Worm (Caenorhabditis elegans) whole organism, young adult: ENCODE measurements around the gene sec-24.1.

Experiments used
- B0035.1 ChIP-seq: sonication (generic microtip); optimal IDR thresholded peaks from 2 replicates; lab custom pipeline; 2016; ENCODE audit warnings: missing genetic modification characterization, mild to moderate bottlenecking, missing compliant biosample characterization, missing genotype, missing genetic modification reagents
- F23B12.7 ChIP-seq: sonication (generic microtip); optimal IDR thresholded peaks from 2 replicates; lab custom pipeline; 2017; ENCODE audit warnings: missing genetic modification characterization, mild to moderate bottlenecking, missing compliant biosample characterization, antibody characterized with exemption, moderate library complexity; ENCODE audit not compliant: insufficient read depth
- F39B2.1 ChIP-seq: fragments of 200-800 bp; sonication (Bioruptor generic); IDR thresholded peaks from 2 replicates; pipeline ENCODE4 v1.3.6; 2022; ENCODE audit warnings: missing genetic modification reagents, missing genetic modification characterization, missing compliant biosample characterization
- F52B5.7 ChIP-seq: sonication (generic microtip); optimal IDR thresholded peaks from 2 replicates; lab custom pipeline; 2016; ENCODE audit warnings: mild to moderate bottlenecking, missing genetic modification characterization, missing compliant biosample characterization
- F57C9.4 ChIP-seq: sonication (generic microtip); optimal IDR thresholded peaks from 2 replicates; lab custom pipeline; 2017; ENCODE audit warnings: mild to moderate bottlenecking, missing genetic modification characterization, missing compliant biosample characterization
- Y53G8AR.9 ChIP-seq: fragments of 200-800 bp; sonication (Bioruptor generic); conservative IDR thresholded peaks from 2 replicates; pipeline ENCODE4 v1.3.6; 2022; ENCODE audit warnings: missing genetic modification reagents, missing genetic modification characterization, missing compliant biosample characterization
- ZK185.1 ChIP-seq: sonication (generic microtip); optimal IDR thresholded peaks from 2 replicates; lab custom pipeline; 2016; ENCODE audit warnings: mild to moderate bottlenecking, missing genetic modification characterization, missing compliant biosample characterization; ENCODE audit not compliant: poor library complexity, severe bottlenecking
- aptf-2 ChIP-seq: fragments of 200-800 bp; sonication (Bioruptor generic); conservative IDR thresholded peaks from 2 replicates; pipeline ENCODE4 v1.3.6; 2022; ENCODE audit warnings: missing genetic modification reagents, missing genetic modification characterization, missing compliant biosample characterization
- aptf-3 ChIP-seq: fragments of 200-800 bp; sonication (Bioruptor generic); IDR thresholded peaks from 2 replicates; pipeline ENCODE4 v1.3.6; 2022; ENCODE audit warnings: missing genetic modification characterization, missing compliant biosample characterization
- atf-7 ChIP-seq: sonication (generic microtip); optimal IDR thresholded peaks from 2 replicates; lab custom pipeline; 2017; ENCODE audit warnings: mild to moderate bottlenecking, missing genetic modification characterization, missing compliant biosample characterization
- cebp-2 ChIP-seq: fragments of 200-800 bp; sonication (Bioruptor generic); IDR thresholded peaks from 2 replicates; pipeline ENCODE4 v1.3.6; 2022; ENCODE audit warnings: missing genetic modification characterization, missing compliant biosample characterization
- dpl-1 ChIP-seq: fragments of 150-350 bp; optimal IDR thresholded peaks from 2 replicates; lab custom pipeline; 2014; ENCODE audit warnings: missing biosample characterization, missing genetic modification reagents, missing genetic modification characterization
- egrh-3 ChIP-seq: fragments of 200-800 bp; sonication (Bioruptor generic); IDR thresholded peaks from 2 replicates; pipeline ENCODE4 v1.3.6; 2022; ENCODE audit warnings: missing genetic modification reagents, missing genetic modification characterization, missing compliant biosample characterization
- ekl-4 ChIP-seq: fragments of 200-800 bp; sonication (Bioruptor generic); IDR thresholded peaks from 2 replicates; pipeline ENCODE4 v1.3.6; 2022; ENCODE audit warnings: missing genetic modification reagents, missing genetic modification characterization, missing compliant biosample characterization
- him-1 ChIP-seq: sonication (generic microtip); optimal IDR thresholded peaks from 2 replicates; lab custom pipeline; 2016; ENCODE audit warnings: missing genotype, missing genetic modification reagents, missing genetic modification characterization, missing compliant biosample characterization
- hlh-26 ChIP-seq: fragments of 200-800 bp; sonication (Bioruptor generic); conservative IDR thresholded peaks from 2 replicates; pipeline ENCODE4 v1.3.6; 2022; ENCODE audit warnings: missing genetic modification reagents, missing genetic modification characterization, missing compliant biosample characterization
- hsf-1 ChIP-seq: fragments of 200-800 bp; sonication (Bioruptor generic); IDR thresholded peaks from 2 replicates; pipeline ENCODE4 v1.3.6; 2022; ENCODE audit warnings: missing genetic modification reagents, missing genetic modification characterization, missing compliant biosample characterization
- lag-1 ChIP-seq: fragments of 200-800 bp; sonication (Bioruptor generic); IDR thresholded peaks from 2 replicates; pipeline ENCODE4 v1.3.6; 2022; ENCODE audit warnings: missing genetic modification reagents, missing genetic modification characterization, missing compliant biosample characterization
- let-607 ChIP-seq, 2 experiments: fragments of 200-800 bp in 1 of 2; sonication (Bioruptor generic) in 1 of 2; sonication (generic microtip) in 1 of 2; optimal IDR thresholded peaks; 2 replicates each; lab custom pipeline; 2016 to 2018; ENCODE audit warnings: mild to moderate bottlenecking in 2 of 2, missing compliant biosample characterization in 2 of 2, missing genetic modification characterization in 2 of 2, moderate library complexity in 2 of 2, missing genotype in 1 of 2
- lin-26 ChIP-seq: fragments of 200-800 bp; sonication (Bioruptor generic); IDR thresholded peaks from 2 replicates; pipeline ENCODE4 v1.3.6; 2022; ENCODE audit warnings: missing genetic modification reagents, missing genetic modification characterization, missing compliant biosample characterization
- lsl-1 ChIP-seq: fragments of 200-800 bp; sonication (Bioruptor generic); optimal IDR thresholded peaks from 2 replicates; lab custom pipeline; 2018; ENCODE audit warnings: mild to moderate bottlenecking, missing genetic modification characterization, moderate library complexity, missing compliant biosample characterization
- madf-6 ChIP-seq: fragments of 200-800 bp; sonication (Bioruptor generic); IDR thresholded peaks from 2 replicates; pipeline ENCODE4 v1.3.6; 2022; ENCODE audit warnings: missing genetic modification reagents, missing genetic modification characterization, missing compliant biosample characterization
- mcd-1 ChIP-seq: fragments of 200-800 bp; sonication (Bioruptor generic); IDR thresholded peaks from 2 replicates; pipeline ENCODE4 v1.3.6; 2022; ENCODE audit warnings: missing genetic modification reagents, missing genetic modification characterization, missing compliant biosample characterization
- nfya-2 ChIP-seq: fragments of 200-800 bp; sonication (Bioruptor generic); IDR thresholded peaks from 2 replicates; pipeline ENCODE4 v1.3.6; 2022; ENCODE audit warnings: missing genetic modification reagents, missing genetic modification characterization, missing compliant biosample characterization
- nhr-27 ChIP-seq: fragments of 200-800 bp; sonication (Bioruptor generic); optimal IDR thresholded peaks from 2 replicates; lab custom pipeline; 2018; ENCODE audit warnings: mild to moderate bottlenecking, missing genetic modification characterization, moderate library complexity, missing compliant biosample characterization
- nhr-90 ChIP-seq: sonication (generic microtip); optimal IDR thresholded peaks from 2 replicates; lab custom pipeline; 2016; ENCODE audit warnings: missing genotype, mild to moderate bottlenecking, missing genetic modification characterization, missing compliant biosample characterization
- sdz-38 ChIP-seq: sonication (generic microtip); optimal IDR thresholded peaks from 2 replicates; lab custom pipeline; 2016; ENCODE audit warnings: missing genotype, missing genetic modification characterization, missing compliant biosample characterization
- sea-2 ChIP-seq: fragments of 200-800 bp; sonication (Bioruptor generic); IDR thresholded peaks from 2 replicates; pipeline ENCODE4 v1.3.6; 2022; ENCODE audit warnings: missing genetic modification characterization, missing compliant biosample characterization
- snpc-3.4 ChIP-seq: sonication (generic microtip); optimal IDR thresholded peaks from 2 replicates; lab custom pipeline; 2017; ENCODE audit warnings: missing genetic modification characterization, mild to moderate bottlenecking, missing compliant biosample characterization, antibody characterized with exemption, moderate library complexity, missing genotype, missing genetic modification reagents
- somi-1 ChIP-seq: fragments of 200-800 bp; sonication (Bioruptor generic); optimal IDR thresholded peaks from 2 replicates; lab custom pipeline; 2018; ENCODE audit warnings: mild to moderate bottlenecking, missing genetic modification characterization, missing compliant biosample characterization
- tbp1 ChIP-seq: fragments of 200-800 bp; sonication (Bioruptor generic); optimal IDR thresholded peaks from 2 replicates; lab custom pipeline; 2018; ENCODE audit warnings: mild to moderate bottlenecking, missing genetic modification characterization, missing compliant biosample characterization
- zfh-2 ChIP-seq: fragments of 200-800 bp; sonication (Bioruptor generic); conservative IDR thresholded peaks from 2 replicates; pipeline ENCODE4 v1.3.6; 2022; ENCODE audit warnings: missing genetic modification reagents, missing genetic modification characterization, missing compliant biosample characterization
- zim-3 ChIP-seq: sonication (generic microtip); optimal IDR thresholded peaks from 2 replicates; lab custom pipeline; 2017; ENCODE audit warnings: mild to moderate bottlenecking, missing genetic modification characterization, moderate library complexity, missing compliant biosample characterization
- ztf-18 ChIP-seq: sonication (generic microtip); optimal IDR thresholded peaks from 2 replicates; lab custom pipeline; 2016; ENCODE audit warnings: missing genotype, mild to moderate bottlenecking, missing genetic modification characterization, missing compliant biosample characterization

The sec-24.1 gene

ce11 chrIV:11571374-11571839, 5.4 kb upstream of the sec-24.1 start:
- TF ChIP-seq zfh-2 (GFP tag; lab: Robert Waterston, UW): 0 out of 2 replicates have a peak, but pooled peaks have one; percentile 4
- TF ChIP-seq somi-1 (GFP tag; lab: Kevin White, UChicago): peak; percentile 2
- peak; percentile 18; the same call in 1 of the 2 replicates for TF ChIP-seq ekl-4 (GFP tag; lab: Robert Waterston, UW)
- TF ChIP-seq nfya-2 (GFP tag; lab: Robert Waterston, UW): no peak

ce11 chrIV:11570200-11570599, 4.2 kb upstream of the sec-24.1 start, which contains the start of gene srgp-1:
srgp-1 (plus strand) TSS chrIV:11570500.
- no peak for TF ChIP-seq hsf-1 (GFP tag; lab: Robert Waterston, UW)
- TF ChIP-seq F23B12.7 (tag; lab: Kevin White, UChicago): no peak
- TF ChIP-seq aptf-2 (GFP tag; lab: Robert Waterston, UW): no peak
- no peak for TF ChIP-seq ZK185.1 (tag; lab: Kevin White, UChicago)
- no peak for TF ChIP-seq aptf-3 (GFP tag; lab: Robert Waterston, UW)
- no peak for TF ChIP-seq ztf-18 (tag; lab: Kevin White, UChicago)
- TF ChIP-seq egrh-3: no peak
- TF ChIP-seq cebp-2 (GFP tag; lab: Robert Waterston, UW): no peak
- no peak for TF ChIP-seq mcd-1 (GFP tag; lab: Robert Waterston, UW)
- TF ChIP-seq tbp1: no peak
- no peak for TF ChIP-seq atf-7 (tag; lab: Kevin White, UChicago)
- TF ChIP-seq Y53G8AR.9 (GFP tag; lab: Robert Waterston, UW): no peak
- TF ChIP-seq nfya-2 (GFP tag; lab: Robert Waterston, UW): no peak

ce11 chrIV:11569795-11570194, 3.8 kb upstream of the sec-24.1 start:
- TF ChIP-seq hlh-26 (GFP tag; lab: Robert Waterston, UW) (no peak), F57C9.4 (no peak), F39B2.1 (GFP tag; lab: Robert Waterston, UW) (no peak), lin-26 (GFP tag; lab: Robert Waterston, UW) (no peak), B0035.1 (tag; lab: Kevin White, UChicago) (no peak), F52B5.7 (tag; lab: Kevin White, UChicago) (no peak), lag-1 (GFP tag; lab: Robert Waterston, UW) (no peak), lsl-1 (GFP tag; lab: Kevin White, UChicago) (no peak), nhr-90 (no peak), sea-2 (GFP tag; lab: Robert Waterston, UW) (no peak), him-1 (tag; lab: Kevin White, UChicago) (no peak), let-607 (tag; optimal IDR thresholded peaks at IDR 0.05; lab: Kevin White, UChicago) (no peak), sdz-38 (tag; lab: Kevin White, UChicago) (no peak), zim-3 (tag; lab: Kevin White, UChicago) (no peak), snpc-3.4 (tag; lab: Kevin White, UChicago) (no peak), dpl-1 (no peak), madf-6 (GFP tag; lab: Robert Waterston, UW) (no peak), atf-7 (tag; lab: Kevin White, UChicago) (no peak), nhr-27 (tag; lab: Kevin White, UChicago) (no peak)
